Worm (Caenorhabditis elegans) whole organism, early embryonic: ENCODE measurements around the gene F59B10.4.

Source experiments
- B0310.2 ChIP-seq: sonication (generic microtip); optimal IDR thresholded peaks from 2 replicates; lab custom pipeline; 2016; ENCODE audit warnings: mild to moderate bottlenecking, missing genetic modification characterization, missing compliant biosample characterization
- F13C5.2 ChIP-seq: sonication (generic microtip); optimal IDR thresholded peaks from 2 replicates; lab custom pipeline; 2017; ENCODE audit warnings: mild to moderate bottlenecking, missing genetic modification characterization, inconsistent platforms, missing compliant biosample characterization
- aly-1 ChIP-seq: sonication (generic microtip); optimal IDR thresholded peaks from 2 replicates; lab custom pipeline; 2016; ENCODE audit warnings: missing genetic modification characterization, missing compliant biosample characterization
- ama-1 ChIP-seq: fragments of 150-350 bp; optimal IDR thresholded peaks from 2 replicates; lab custom pipeline; 2014
- ceh-13 ChIP-seq: fragments of 200-800 bp; sonication (Bioruptor generic); optimal IDR thresholded peaks from 2 replicates; lab custom pipeline; 2018; ENCODE audit warnings: mild to moderate bottlenecking, missing genetic modification characterization, missing compliant biosample characterization
- ceh-36 ChIP-seq: sonication (generic microtip); optimal IDR thresholded peaks from 2 replicates; lab custom pipeline; 2016; ENCODE audit warnings: missing genetic modification characterization, inconsistent platforms, missing compliant biosample characterization
- ets-7 ChIP-seq: sonication (generic microtip); optimal IDR thresholded peaks from 2 replicates; lab custom pipeline; 2016; ENCODE audit warnings: missing genotype, missing genetic modification characterization, missing compliant biosample characterization
- flt-1 ChIP-seq: fragments of 200-800 bp; sonication (Bioruptor generic); IDR thresholded peaks from 2 replicates; pipeline ENCODE4 v1.3.6; 2022; ENCODE audit warnings: missing genetic modification characterization, missing compliant biosample characterization
- hmbx-1 ChIP-seq: sonication (generic microtip); optimal IDR thresholded peaks from 2 replicates; lab custom pipeline; 2016; ENCODE audit warnings: mild to moderate bottlenecking, missing genetic modification characterization, missing compliant biosample characterization
- hmg-4 ChIP-seq: fragments of 200-800 bp; sonication (Bioruptor generic); optimal IDR thresholded peaks from 2 replicates; lab custom pipeline; 2018; ENCODE audit warnings: mild to moderate bottlenecking, missing genetic modification characterization, missing compliant biosample characterization
- hnd-1 ChIP-seq: sonication (generic microtip); optimal IDR thresholded peaks from 2 replicates; lab custom pipeline; 2016; ENCODE audit warnings: missing genetic modification characterization, missing compliant biosample characterization
- pes-1 ChIP-seq: fragments of 200-800 bp; sonication (Bioruptor generic); IDR thresholded peaks from 2 replicates; pipeline ENCODE4 v1.3.6; 2022; ENCODE audit warnings: missing genetic modification reagents, missing genetic modification characterization, missing compliant biosample characterization
- scrt-1 ChIP-seq: fragments of 200-800 bp; sonication (Bioruptor generic); IDR thresholded peaks from 2 replicates; pipeline ENCODE4 v1.3.6; 2022; ENCODE audit warnings: missing genetic modification characterization, missing compliant biosample characterization
- sea-1 ChIP-seq: fragments of 200-800 bp; sonication (Bioruptor generic); conservative IDR thresholded peaks from 2 replicates; pipeline ENCODE4 v1.3.6; 2022; ENCODE audit warnings: missing genetic modification characterization, missing compliant biosample characterization
- tbx-11 ChIP-seq: fragments of 200-800 bp; sonication (Bioruptor generic); IDR thresholded peaks from 2 replicates; pipeline ENCODE4 v1.3.6; 2022; ENCODE audit warnings: missing genetic modification characterization, missing compliant biosample characterization
- tbx-37 ChIP-seq: fragments of 200-800 bp; sonication (Bioruptor generic); conservative IDR thresholded peaks from 2 replicates; pipeline ENCODE4 v1.3.6; 2022; ENCODE audit warnings: missing genetic modification reagents, missing genetic modification characterization, missing compliant biosample characterization
- tra-4 ChIP-seq: sonication (generic microtip); optimal IDR thresholded peaks from 2 replicates; lab custom pipeline; 2017; ENCODE audit warnings: missing genetic modification characterization, missing compliant biosample characterization

F59B10.4 gene

ce11 chrII:10524374-10524773, 5.5 kb upstream of the F59B10.4 start, which contains the start of gene F59B10.6:
Gene F59B10.6 (minus strand): TSS chrII:10524474.
- TF ChIP-seq ets-7 (tag; lab: Kevin White, UChicago), result no peak
- no peak for TF ChIP-seq pes-1 (GFP tag; lab: Robert Waterston, UW)
- no peak for TF ChIP-seq F13C5.2 (tag; lab: Kevin White, UChicago)
- no peak for TF ChIP-seq tra-4 (tag; lab: Kevin White, UChicago)
- no peak for TF ChIP-seq ceh-13 (GFP tag; lab: Kevin White, UChicago)
- TF ChIP-seq hnd-1, result no peak
- TF ChIP-seq ama-1 (lab: Kevin White, UChicago), result no peak

- TF ChIP-seq flt-1 (no peak), tra-4 (tag; lab: Kevin White, UChicago) (no peak), ama-1 (lab: Kevin White, UChicago) (no peak), ceh-36 (no peak), hmg-4 (GFP tag; lab: Kevin White, UChicago) (no peak), B0310.2 (tag; lab: Kevin White, UChicago) (no peak), tbx-11 (GFP tag; lab: Robert Waterston, UW) (no peak)
Observed at ce11 chrII:10523583-10523982, 4.7 kb upstream of the F59B10.4 start, which contains the start of gene F59B10.5. Gene F59B10.5 (minus strand): TSS chrII:10523683.

- no peak for TF ChIP-seq F13C5.2 (tag; lab: Kevin White, UChicago)
- TF ChIP-seq scrt-1 (GFP tag; lab: Robert Waterston, UW), result no peak
- TF ChIP-seq tra-4 (tag; lab: Kevin White, UChicago), result no peak
- no peak for TF ChIP-seq tbx-11 (GFP tag; lab: Robert Waterston, UW)
- no peak for TF ChIP-seq hmbx-1 (tag; lab: Kevin White, UChicago)
- no peak for TF ChIP-seq ets-7 (tag; lab: Kevin White, UChicago)
- no peak for TF ChIP-seq ceh-36
- TF ChIP-seq flt-1, result no peak
- TF ChIP-seq sea-1 (GFP tag; lab: Robert Waterston, UW), result no peak
- no peak for TF ChIP-seq hmg-4 (GFP tag; lab: Kevin White, UChicago)
- no peak for TF ChIP-seq ama-1 (lab: Kevin White, UChicago)
- no peak for TF ChIP-seq ceh-13 (GFP tag; lab: Kevin White, UChicago)
- no peak for TF ChIP-seq B0310.2 (tag; lab: Kevin White, UChicago)
- TF ChIP-seq aly-1, result no peak
Observed at ce11 chrII:10523031-10523430, 4.1 kb upstream of the F59B10.4 start.

- TF ChIP-seq pes-1 (GFP tag; lab: Robert Waterston, UW), result no peak
Observed at ce11 chrII:10519863-10520262, 946 bp upstream of the F59B10.4 start.

- TF ChIP-seq hmbx-1 (tag; lab: Kevin White, UChicago) (no peak), scrt-1 (GFP tag; lab: Robert Waterston, UW) (no peak), hmg-4 (GFP tag; lab: Kevin White, UChicago) (no peak), tbx-11 (GFP tag; lab: Robert Waterston, UW) (no peak), ceh-13 (GFP tag; lab: Kevin White, UChicago) (no peak), tbx-37 (GFP tag; lab: Robert Waterston, UW) (no peak), pes-1 (GFP tag; lab: Robert Waterston, UW) (no peak), flt-1 (no peak), ceh-36 (no peak), F13C5.2 (tag; lab: Kevin White, UChicago) (no peak), tra-4 (tag; lab: Kevin White, UChicago) (no peak), ets-7 (tag; lab: Kevin White, UChicago) (no peak), B0310.2 (tag; lab: Kevin White, UChicago) (no peak), ama-1 (lab: Kevin White, UChicago) (no peak), aly-1 (no peak), sea-1 (GFP tag; lab: Robert Waterston, UW) (no peak), hnd-1 (no peak)
Observed at ce11 chrII:10516375-10516774, 2.5 kb downstream of the F59B10.4 start.

ce11 chrII:10515422-10515821, 3.5 kb downstream of the F59B10.4 start:
- TF ChIP-seq scrt-1 (GFP tag; lab: Robert Waterston, UW), result no peak
- no peak for TF ChIP-seq ceh-36
- no peak for TF ChIP-seq tbx-11 (GFP tag; lab: Robert Waterston, UW)
- TF ChIP-seq hnd-1, result no peak
- no peak for TF ChIP-seq hmbx-1 (tag; lab: Kevin White, UChicago)
- TF ChIP-seq pes-1 (GFP tag; lab: Robert Waterston, UW), result no peak
- TF ChIP-seq B0310.2 (tag; lab: Kevin White, UChicago), result no peak
- TF ChIP-seq ama-1 (lab: Kevin White, UChicago), result no peak
- TF ChIP-seq ceh-13 (GFP tag; lab: Kevin White, UChicago), result no peak
- no peak for TF ChIP-seq tbx-37 (GFP tag; lab: Robert Waterston, UW)
- TF ChIP-seq tra-4 (tag; lab: Kevin White, UChicago), result no peak
- TF ChIP-seq sea-1 (GFP tag; lab: Robert Waterston, UW), result no peak
- no peak for TF ChIP-seq hmg-4 (GFP tag; lab: Kevin White, UChicago)
- TF ChIP-seq F13C5.2 (tag; lab: Kevin White, UChicago), result no peak
- no peak for TF ChIP-seq ets-7 (tag; lab: Kevin White, UChicago)
- TF ChIP-seq flt-1, result no peak
- no peak for TF ChIP-seq aly-1

- TF ChIP-seq tbx-11 (GFP tag; lab: Robert Waterston, UW) (no peak), ceh-36 (no peak), ets-7 (tag; lab: Kevin White, UChicago) (no peak), scrt-1 (GFP tag; lab: Robert Waterston, UW) (no peak), F13C5.2 (tag; lab: Kevin White, UChicago) (no peak), hmg-4 (GFP tag; lab: Kevin White, UChicago) (no peak), ceh-13 (GFP tag; lab: Kevin White, UChicago) (no peak), tbx-37 (GFP tag; lab: Robert Waterston, UW) (no peak), pes-1 (GFP tag; lab: Robert Waterston, UW) (no peak), ama-1 (lab: Kevin White, UChicago) (no peak), hmbx-1 (tag; lab: Kevin White, UChicago) (no peak), B0310.2 (tag; lab: Kevin White, UChicago) (no peak), aly-1 (no peak), flt-1 (no peak), tra-4 (tag; lab: Kevin White, UChicago) (no peak)
Observed at ce11 chrII:10513377-10513776, 5.5 kb downstream of the F59B10.4 start.
